Worm (Caenorhabditis elegans): Measurements from ENCODE around the gene sra-13.

The sra-13 gene

DNA sequence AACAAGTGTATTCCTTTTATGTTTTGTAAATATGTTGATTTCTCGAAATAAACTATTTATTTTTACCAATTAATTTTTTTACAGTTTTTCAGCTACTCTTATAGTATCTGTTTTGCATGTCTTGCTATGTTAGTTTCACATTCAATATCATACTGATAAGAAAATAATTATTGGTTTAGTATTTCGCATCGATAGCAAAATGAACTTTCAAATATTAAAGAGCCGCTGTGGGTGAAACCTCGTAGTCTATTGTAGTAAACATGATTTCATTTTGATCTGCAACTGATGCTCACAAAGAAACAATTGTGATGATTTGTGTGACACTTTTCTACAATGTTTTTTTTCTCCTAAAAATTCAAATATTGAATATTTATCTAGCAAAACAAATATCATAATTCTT lies 15.3 kb upstream of the sra-13 start:
- TF ChIP-seq Y116A8C.19 (tag; optimal IDR thresholded peaks at IDR 0.05; ENCODE audit: borderline replicate concordance) = no peak
- TF ChIP-seq C04F5.9 (tag; optimal IDR thresholded peaks at IDR 0.05) = no peak
- no peak for TF ChIP-seq lin-15B (tag; optimal IDR thresholded peaks at IDR 0.05)
- TF ChIP-seq ceh-90 (tag; optimal IDR thresholded peaks at IDR 0.05) = no peak
- TF ChIP-seq hlh-17 (GFP tag; optimal IDR thresholded peaks at IDR 0.05; ENCODE audit: borderline replicate concordance) = no peak
- TF ChIP-seq nhr-76 (tag; optimal IDR thresholded peaks at IDR 0.05) = no peak
- no peak for TF ChIP-seq xbp-1 (tag; optimal IDR thresholded peaks at IDR 0.05)
- TF ChIP-seq egl-13 (tag; optimal IDR thresholded peaks at IDR 0.05) = no peak
- no peak for TF ChIP-seq nhr-19 (GFP tag; conservative IDR thresholded peaks at IDR 0.05)
- TF ChIP-seq skn-1 (tag; optimal IDR thresholded peaks at IDR 0.05) = no peak
- no peak for TF ChIP-seq nhr-237 (tag; optimal IDR thresholded peaks at IDR 0.05)
- no peak for TF ChIP-seq efl-3 (GFP tag; optimal IDR thresholded peaks at IDR 0.05)
- TF ChIP-seq irx-1 (tag; optimal IDR thresholded peaks at IDR 0.05) = no peak
- TF ChIP-seq ceh-88 (GFP tag; IDR thresholded peaks at IDR 0.05) = no peak
- no peak for TF ChIP-seq fos-1 (tag; optimal IDR thresholded peaks at IDR 0.05)

DNA sequence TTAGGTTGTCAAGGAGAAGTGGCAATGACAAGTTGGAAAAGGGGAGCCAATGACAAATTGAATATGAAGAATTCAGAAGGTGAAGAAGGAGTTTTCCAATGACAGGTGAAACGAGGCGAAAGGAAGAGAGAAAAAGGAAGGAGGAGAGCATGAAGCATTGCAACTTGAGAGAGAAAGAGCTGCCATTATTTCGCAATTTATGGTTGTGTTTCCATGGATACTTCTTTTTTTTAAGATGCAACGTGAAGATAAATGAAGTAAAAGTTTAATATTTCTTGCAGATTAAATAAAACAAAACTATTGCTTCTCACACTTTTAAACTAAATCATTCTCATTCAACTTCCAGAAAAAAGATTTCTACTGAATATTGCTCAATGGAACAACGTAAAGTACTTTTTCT lies 13.3 kb upstream of the sra-13 start, which contains the start of gene F49E12.8:
Gene F49E12.8, minus strand, starts transcription at position 101 of the 400 bp plus-strand sequence.
- TF ChIP-seq nhr-71 (tag; optimal IDR thresholded peaks at IDR 0.05) (peak; percentile 13), fkh-8 (tag; optimal IDR thresholded peaks at IDR 0.05) (peak; percentile 59), blmp-1 (tag; optimal IDR thresholded peaks at IDR 0.05) (no peak)

DNA sequence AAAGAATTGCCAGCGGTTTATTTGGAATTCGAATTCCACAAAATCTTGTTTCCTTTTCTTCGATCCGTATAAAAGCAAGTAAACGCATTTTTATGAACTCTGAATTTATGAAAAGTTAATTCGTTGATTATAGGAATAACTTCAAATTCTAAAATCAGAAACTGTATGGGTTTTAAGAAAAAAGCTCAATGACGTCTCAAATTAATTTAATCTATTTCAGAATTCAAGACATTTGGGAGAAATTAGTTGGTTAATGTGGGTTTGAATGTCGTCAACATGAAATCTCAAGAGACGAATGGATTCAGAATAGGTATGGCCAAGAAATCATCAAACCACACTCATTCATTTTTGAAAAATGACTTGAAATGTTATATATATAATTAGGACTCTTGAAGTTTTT lies 11.4 kb upstream of the sra-13 start, which contains the start of gene F49E12.7:
Gene F49E12.7, minus strand, starts transcription at position 101 of the 400 bp plus-strand sequence.
- TF ChIP-seq ceh-8 (GFP tag; optimal IDR thresholded peaks at IDR 0.05) = peak; percentile 47
- TF ChIP-seq nhr-28 (tag; optimal IDR thresholded peaks at IDR 0.05) = no peak

DNA sequence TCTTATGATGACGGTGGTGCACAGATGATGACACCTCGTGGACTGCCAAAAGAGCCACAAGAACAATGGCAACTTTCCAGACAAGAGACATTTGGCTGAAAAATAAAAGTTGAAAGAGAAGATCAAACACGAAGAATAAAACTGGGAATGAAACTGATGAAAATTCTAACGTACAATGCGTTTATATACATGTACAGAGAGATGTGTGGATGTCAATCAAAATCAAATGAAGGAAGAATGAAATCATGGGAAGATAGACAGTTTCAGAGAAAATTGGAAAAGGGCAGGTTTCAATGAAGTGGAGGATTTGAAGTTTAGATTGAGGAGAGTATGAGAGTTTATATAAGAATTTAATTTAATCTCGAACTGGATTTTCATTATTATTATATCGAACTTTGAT lies 8.4 kb upstream of the sra-13 start, which contains the start of gene dod-23:
Gene dod-23, minus strand, starts transcription at position 101 of the 400 bp plus-strand sequence.
- TF ChIP-seq lin-13 (GFP tag; optimal IDR thresholded peaks at IDR 0.05) = no peak
- no peak for TF ChIP-seq nhr-90 (tag; optimal IDR thresholded peaks at IDR 0.05; ENCODE audit: poor library complexity)

DNA sequence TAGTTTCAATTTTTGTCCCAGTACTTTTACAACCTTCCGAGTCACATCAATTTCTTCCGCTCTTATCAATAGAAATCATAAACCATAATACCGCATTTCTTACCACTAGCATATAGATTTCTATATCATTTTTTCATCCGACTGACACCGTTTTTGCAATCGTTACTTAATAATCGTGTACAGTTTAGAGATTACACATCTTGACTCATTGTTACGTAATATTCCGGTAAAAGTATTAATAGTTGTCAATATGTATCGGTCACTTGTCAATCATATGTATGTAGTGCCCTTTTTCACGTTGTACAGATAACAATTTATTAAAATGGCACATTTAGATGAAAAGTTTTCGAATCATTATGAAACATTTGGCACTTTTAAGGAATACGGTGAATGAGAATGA lies 7.5 kb upstream of the sra-13 start:
- TF ChIP-seq efl-3 (GFP tag; optimal IDR thresholded peaks at IDR 0.05) (no peak), elt-2 (tag; optimal IDR thresholded peaks at IDR 0.05) (peak; percentile 77), efl-1 (optimal IDR thresholded peaks at IDR 0.05) (no peak), efl-1 (GFP tag; optimal IDR thresholded peaks at IDR 0.05 in 1 of 2) (no peak), nhr-19 (GFP tag; conservative IDR thresholded peaks at IDR 0.05) (no peak), ceh-90 (tag; optimal IDR thresholded peaks at IDR 0.05) (no peak), skn-1 (tag; optimal IDR thresholded peaks at IDR 0.05) (no peak), C16A3.4 (tag; optimal IDR thresholded peaks at IDR 0.05) (no peak), mdl-1 (tag; optimal IDR thresholded peaks at IDR 0.05) (no peak), jun-1 (tag; optimal IDR thresholded peaks at IDR 0.05) (peak; percentile 48), blmp-1 (tag; optimal IDR thresholded peaks at IDR 0.05) (no peak), snpc-4 (tag; optimal IDR thresholded peaks at IDR 0.05) (no peak), egl-27 (tag; optimal IDR thresholded peaks at IDR 0.05) (no peak), tlp-1 (tag; optimal IDR thresholded peaks at IDR 0.05) (no peak), lsy-2 (tag; optimal IDR thresholded peaks at IDR 0.05) (no peak)

DNA sequence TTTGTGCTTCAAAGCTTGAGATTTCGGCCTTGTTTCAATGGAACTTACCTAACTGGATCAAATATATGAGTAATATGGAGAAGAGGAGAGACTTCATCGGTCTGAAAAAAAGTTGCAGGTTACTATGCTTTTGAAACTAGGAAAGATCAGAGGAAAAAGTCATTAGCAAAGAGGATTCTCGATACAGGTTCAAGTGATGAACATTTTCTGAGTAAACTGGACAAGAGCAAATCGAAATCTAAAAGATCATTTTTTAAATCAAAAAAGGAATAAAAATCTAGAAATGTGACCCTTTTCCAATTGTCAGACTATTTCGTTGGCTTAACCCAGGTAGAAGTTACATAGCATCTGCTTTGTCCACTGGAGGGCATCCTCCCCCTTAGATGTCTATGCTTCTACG lies 2.7 kb upstream of the sra-13 start, which contains the start of gene skpo-1:
Gene skpo-1, minus strand, starts transcription at position 101 of the 400 bp plus-strand sequence.
- no peak for TF ChIP-seq efl-1 (optimal IDR thresholded peaks at IDR 0.05)
- peak in 1 of 2 experiments; percentile 10 for TF ChIP-seq efl-1 (GFP tag; optimal IDR thresholded peaks at IDR 0.05 in 1 of 2)
- no peak for TF ChIP-seq jun-1 (tag; optimal IDR thresholded peaks at IDR 0.05)
- no peak for TF ChIP-seq hlh-17 (GFP tag; optimal IDR thresholded peaks at IDR 0.05; ENCODE audit: borderline replicate concordance)
- TF ChIP-seq irx-1 (tag; optimal IDR thresholded peaks at IDR 0.05) = no peak
- TF ChIP-seq ceh-63 (GFP tag; optimal IDR thresholded peaks at IDR 0.05) = no peak
